Worm (Caenorhabditis elegans): Measurements from ENCODE around the gene dnj-16.

ce11 chrIII:4176109-4176596 is 14.8 kb upstream of the dnj-16 start, which contains the start of the genes hrde-1 and C16C10.13:
- TF ChIP-seq dao-5 (tag; optimal IDR thresholded peaks at IDR 0.05) (no peak), W03F9.2 (tag; optimal IDR thresholded peaks at IDR 0.05) (peak; percentile 75), him-1 (tag; optimal IDR thresholded peaks at IDR 0.05) (no peak)
